Worm (Caenorhabditis elegans) whole organism, mixed stage, embryonic: ENCODE results near the gene smim-14.
A peak's percentile ranks its signal among the peaks of the same experiment; 100 is the strongest.

Experiments used
- M03D4.4 ChIP-seq: sonication (generic microtip); optimal IDR thresholded peaks from 2 replicates; lab custom pipeline; 2017; ENCODE audit warnings: mild to moderate bottlenecking, missing genetic modification characterization, missing compliant biosample characterization
- bed-3 ChIP-seq: fragments of 200-800 bp; sonication (Bioruptor generic); optimal IDR thresholded peaks from 3 replicates; lab custom pipeline; 2018; ENCODE audit warnings: mild to moderate bottlenecking, missing genetic modification characterization, moderate library complexity, missing compliant biosample characterization
- blmp-1 ChIP-seq: fragments of 150-350 bp; optimal IDR thresholded peaks from 2 replicates; lab custom pipeline; 2014; ENCODE audit warnings: missing biosample characterization, missing genetic modification characterization
- ceh-39 ChIP-seq: fragments of 150-350 bp; optimal IDR thresholded peaks from 2 replicates; lab custom pipeline; 2014; ENCODE audit warnings: missing biosample characterization, missing genetic modification characterization
- ceh-43 ChIP-seq: fragments of 200-800 bp; sonication (Bioruptor generic); optimal IDR thresholded peaks from 2 replicates; lab custom pipeline; 2018; ENCODE audit warnings: mild to moderate bottlenecking, missing genetic modification characterization, moderate library complexity, missing compliant biosample characterization
- ceh-83 ChIP-seq: fragments of 200-800 bp; sonication (Bioruptor generic); optimal IDR thresholded peaks from 2 replicates; lab custom pipeline; 2018; ENCODE audit warnings: mild to moderate bottlenecking, missing genetic modification characterization, missing compliant biosample characterization
- ces-1 ChIP-seq: fragments of 150-350 bp; optimal IDR thresholded peaks from 2 replicates; lab custom pipeline; 2014; ENCODE audit warnings: missing biosample characterization, missing genetic modification reagents, missing genetic modification characterization
- cnd-1 ChIP-seq: fragments of 200-800 bp; sonication (Bioruptor generic); optimal IDR thresholded peaks from 2 replicates; lab custom pipeline; 2018; ENCODE audit warnings: mild to moderate bottlenecking, missing genetic modification characterization, missing compliant biosample characterization
- drap-1 ChIP-seq: fragments of 200-800 bp; sonication (Bioruptor generic); optimal IDR thresholded peaks from 3 replicates; lab custom pipeline; 2018; ENCODE audit warnings: mild to moderate bottlenecking, missing genetic modification characterization, missing compliant biosample characterization
- elt-1 ChIP-seq: sonication (generic microtip); optimal IDR thresholded peaks from 2 replicates; lab custom pipeline; 2017; ENCODE audit warnings: missing genetic modification characterization, mild to moderate bottlenecking, missing compliant biosample characterization, antibody characterized with exemption, moderate library complexity, borderline replicate concordance; ENCODE audit not compliant: insufficient read depth
- elt-3 ChIP-seq: fragments of 150-350 bp; optimal IDR thresholded peaks from 2 replicates; lab custom pipeline; 2014; ENCODE audit warnings: missing biosample characterization, missing genetic modification characterization
- flh-1 ChIP-seq: fragments of 200-800 bp; sonication (Bioruptor generic); optimal IDR thresholded peaks from 2 replicates; lab custom pipeline; 2018; ENCODE audit warnings: mild to moderate bottlenecking, missing genetic modification characterization, moderate library complexity, missing compliant biosample characterization
- ham-2 ChIP-seq: fragments of 200-800 bp; sonication (Bioruptor generic); optimal IDR thresholded peaks from 2 replicates; lab custom pipeline; 2018; ENCODE audit warnings: mild to moderate bottlenecking, missing genetic modification characterization, missing compliant biosample characterization
- lin-13 ChIP-seq: fragments of 150-350 bp; optimal IDR thresholded peaks from 2 replicates; lab custom pipeline; 2014; ENCODE audit warnings: missing biosample characterization, missing genetic modification characterization
- lin-32 ChIP-seq: fragments of 200-800 bp; sonication (Bioruptor generic); optimal IDR thresholded peaks from 2 replicates; lab custom pipeline; 2018; ENCODE audit warnings: mild to moderate bottlenecking, missing genetic modification characterization, missing compliant biosample characterization
- lsy-2 ChIP-seq: fragments of 150-350 bp; optimal IDR thresholded peaks from 2 replicates; lab custom pipeline; 2014; ENCODE audit warnings: missing biosample characterization, missing genetic modification characterization
- mab-5 ChIP-seq: fragments of 150-350 bp; optimal IDR thresholded peaks from 2 replicates; lab custom pipeline; 2014; ENCODE audit warnings: missing biosample characterization, missing genetic modification characterization
- mep-1 ChIP-seq: fragments of 150-350 bp; optimal IDR thresholded peaks from 2 replicates; lab custom pipeline; 2017; ENCODE audit warnings: missing biosample characterization, missing genetic modification reagents, missing genetic modification characterization, inconsistent platforms
- mls-2 ChIP-seq: sonication (generic microtip); optimal IDR thresholded peaks from 2 replicates; lab custom pipeline; 2016; ENCODE audit warnings: mild to moderate bottlenecking, missing genetic modification characterization, moderate library complexity, missing compliant biosample characterization
- nhr-12 ChIP-seq: fragments of 150-350 bp; optimal IDR thresholded peaks from 2 replicates; lab custom pipeline; 2014; ENCODE audit warnings: missing biosample characterization, missing genetic modification characterization
- nhr-2 ChIP-seq: fragments of 150-350 bp; optimal IDR thresholded peaks from 2 replicates; lab custom pipeline; 2014; ENCODE audit warnings: missing biosample characterization, missing genetic modification characterization
- nhr-237 ChIP-seq: fragments of 150-350 bp; optimal IDR thresholded peaks from 2 replicates; lab custom pipeline; 2014; ENCODE audit warnings: missing biosample characterization, missing genetic modification characterization
- nhr-76 ChIP-seq: sonication (generic microtip); optimal IDR thresholded peaks from 2 replicates; lab custom pipeline; 2017; ENCODE audit warnings: missing biosample characterization, missing genetic modification characterization
- sem-2 ChIP-seq: fragments of 200-800 bp; sonication (Bioruptor generic); optimal IDR thresholded peaks from 2 replicates; lab custom pipeline; 2018; ENCODE audit warnings: mild to moderate bottlenecking, missing genetic modification characterization, missing compliant biosample characterization
- snpc-4 ChIP-seq: fragments of 150-350 bp; optimal IDR thresholded peaks from 2 replicates; lab custom pipeline; 2014; ENCODE audit warnings: missing biosample characterization, missing genetic modification characterization
- sptf-1 ChIP-seq: sonication (generic microtip); optimal IDR thresholded peaks from 2 replicates; lab custom pipeline; 2017; ENCODE audit warnings: mild to moderate bottlenecking, missing genetic modification characterization, moderate library complexity, missing compliant biosample characterization
- tbx-8 ChIP-seq: fragments of 200-800 bp; sonication (Bioruptor generic); optimal IDR thresholded peaks from 2 replicates; lab custom pipeline; 2018; ENCODE audit warnings: mild to moderate bottlenecking, missing genetic modification characterization, moderate library complexity, missing compliant biosample characterization
- unc-120 ChIP-seq: sonication (generic microtip); optimal IDR thresholded peaks from 2 replicates; lab custom pipeline; 2017; ENCODE audit warnings: missing genetic modification characterization, missing compliant biosample characterization; ENCODE audit not compliant: poor library complexity, severe bottlenecking
- unc-39 ChIP-seq: fragments of 150-350 bp; optimal IDR thresholded peaks from 2 replicates; lab custom pipeline; 2014; ENCODE audit warnings: missing biosample characterization, missing genetic modification characterization
- unc-62 ChIP-seq: fragments of 150-350 bp; optimal IDR thresholded peaks from 2 replicates; lab custom pipeline; 2014; ENCODE audit warnings: missing biosample characterization, missing genetic modification reagents, missing genetic modification characterization
- zip-8 ChIP-seq: fragments of 150-350 bp; optimal IDR thresholded peaks from 2 replicates; lab custom pipeline; 2014; ENCODE audit warnings: missing biosample characterization, missing genetic modification characterization
- ztf-11 ChIP-seq: fragments of 150-350 bp; optimal IDR thresholded peaks from 2 replicates; lab custom pipeline; 2014; ENCODE audit warnings: missing biosample characterization, missing genetic modification characterization

Gene smim-14

DNA sequence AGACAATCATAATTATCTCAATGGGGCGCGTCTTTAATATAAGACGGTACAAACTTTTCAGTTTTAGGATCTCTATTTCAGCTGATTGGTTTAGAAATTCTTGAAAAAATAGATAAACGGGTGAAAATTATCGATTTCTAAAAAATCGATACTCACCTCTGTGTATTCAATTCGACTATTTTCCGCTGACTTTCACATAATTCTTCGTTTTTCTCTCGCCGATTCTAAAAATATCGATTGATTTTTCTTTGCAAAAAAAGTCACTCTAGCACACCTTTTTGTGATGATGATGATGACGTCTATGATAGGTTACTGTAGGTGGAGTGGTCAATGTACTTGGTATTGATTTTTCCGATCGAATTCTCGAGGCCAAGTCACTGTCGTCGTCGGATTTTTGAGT, 39.8 kb downstream of the smim-14 start:
- no peak for TF ChIP-seq ceh-83 (GFP tag; lab: Kevin White, UChicago)
- no peak for TF ChIP-seq elt-3 (tag; lab: Kevin White, UChicago)
- TF ChIP-seq lin-32 (GFP tag; lab: Kevin White, UChicago) = no peak
- TF ChIP-seq nhr-12 (tag; lab: Kevin White, UChicago) = no peak
- TF ChIP-seq mab-5 = no peak
- TF ChIP-seq ces-1 (GFP tag; lab: Kevin White, UChicago) = no peak
- TF ChIP-seq nhr-76 (tag; lab: Kevin White, UChicago) = no peak
- TF ChIP-seq lsy-2 (tag; lab: Kevin White, UChicago) = no peak
- TF ChIP-seq ceh-39 (tag; lab: Kevin White, UChicago) = no peak
- TF ChIP-seq snpc-4 (tag; lab: Kevin White, UChicago) = no peak
- no peak for TF ChIP-seq M03D4.4
- no peak for TF ChIP-seq ham-2 (GFP tag; lab: Kevin White, UChicago)
- TF ChIP-seq tbx-8 (GFP tag; lab: Kevin White, UChicago) = no peak
- no peak for TF ChIP-seq ceh-43 (GFP tag; lab: Kevin White, UChicago)
- TF ChIP-seq nhr-237 = no peak
- TF ChIP-seq, all 35 proteins: peak for 0

DNA sequence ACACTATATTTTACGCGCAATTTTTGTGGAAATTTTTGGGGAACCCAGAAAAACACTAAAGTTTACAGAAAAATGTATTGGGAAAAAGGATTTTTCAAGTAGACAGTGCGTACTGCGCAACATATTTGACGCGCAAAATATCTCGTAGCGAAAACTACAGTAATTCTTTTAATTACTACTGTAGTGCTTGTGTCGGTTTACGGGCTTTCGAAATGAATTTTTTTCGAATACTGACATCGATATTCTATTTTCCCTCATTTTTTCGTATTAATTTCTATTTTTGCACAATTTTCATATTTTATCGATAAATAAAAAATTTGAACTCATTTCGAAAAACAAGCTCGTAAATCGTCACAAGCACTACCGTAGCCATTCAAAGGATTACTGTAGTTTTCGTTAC, 41.0 kb downstream of the smim-14 start:
- TF ChIP-seq unc-120 (tag; lab: Kevin White, UChicago) (no peak), lin-13 (tag; lab: Kevin White, UChicago) (no peak), drap-1 (GFP tag; lab: Kevin White, UChicago) (no peak), ham-2 (GFP tag; lab: Kevin White, UChicago) (no peak), elt-1 (tag; lab: Kevin White, UChicago) (no peak), bed-3 (no peak), nhr-12 (tag; lab: Kevin White, UChicago) (no peak)
- TF ChIP-seq, all 35 proteins: peak for 0

DNA sequence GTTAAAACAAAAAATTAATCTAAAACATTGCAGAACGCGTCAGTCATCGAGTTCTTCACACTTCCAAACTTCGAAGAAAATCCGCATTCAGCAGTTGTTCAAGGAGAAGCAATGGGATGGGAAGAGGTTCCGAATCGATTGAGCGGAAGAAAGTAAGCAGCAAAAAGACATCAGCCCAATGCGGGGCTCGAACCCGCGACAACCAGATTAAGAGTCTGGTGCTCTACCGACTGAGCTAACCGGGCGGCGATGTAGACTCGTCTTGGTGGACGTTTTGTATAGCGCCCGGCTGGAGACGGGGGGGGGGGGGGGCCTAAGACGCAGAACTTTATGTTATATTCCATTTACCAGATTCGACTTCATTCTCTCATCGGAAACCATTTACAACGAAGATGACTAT, 42.8 kb downstream of the smim-14 start:
- no peak for TF ChIP-seq nhr-2 (tag; lab: Kevin White, UChicago)
- TF ChIP-seq mep-1 = no peak
- TF ChIP-seq ham-2 (GFP tag; lab: Kevin White, UChicago) = no peak
- peak; percentile 7 for TF ChIP-seq tbx-8 (GFP tag; lab: Kevin White, UChicago)
- TF ChIP-seq unc-62 (GFP tag; lab: Kevin White, UChicago) = no peak

ce11 chrIII:3425438-3425837, 44.1 kb downstream of the smim-14 start, which contains the start of gene metl-18:
TSS of gene metl-18 (plus strand) at chrIII:3425738.
- no peak for TF ChIP-seq blmp-1 (tag; lab: Kevin White, UChicago)
- no peak for TF ChIP-seq cnd-1
- no peak for TF ChIP-seq elt-3 (tag; lab: Kevin White, UChicago)
- TF ChIP-seq ceh-83 (GFP tag; lab: Kevin White, UChicago) = no peak
- no peak for TF ChIP-seq unc-39 (tag; lab: Kevin White, UChicago)
- TF ChIP-seq zip-8 (tag; lab: Kevin White, UChicago) = no peak
- TF ChIP-seq ham-2 (GFP tag; lab: Kevin White, UChicago) = no peak
- no peak for TF ChIP-seq nhr-237
- TF ChIP-seq snpc-4 (tag; lab: Kevin White, UChicago) = no peak
- TF ChIP-seq sem-2 (GFP tag; lab: Kevin White, UChicago) = no peak
- TF ChIP-seq drap-1 (GFP tag; lab: Kevin White, UChicago) = no peak

DNA sequence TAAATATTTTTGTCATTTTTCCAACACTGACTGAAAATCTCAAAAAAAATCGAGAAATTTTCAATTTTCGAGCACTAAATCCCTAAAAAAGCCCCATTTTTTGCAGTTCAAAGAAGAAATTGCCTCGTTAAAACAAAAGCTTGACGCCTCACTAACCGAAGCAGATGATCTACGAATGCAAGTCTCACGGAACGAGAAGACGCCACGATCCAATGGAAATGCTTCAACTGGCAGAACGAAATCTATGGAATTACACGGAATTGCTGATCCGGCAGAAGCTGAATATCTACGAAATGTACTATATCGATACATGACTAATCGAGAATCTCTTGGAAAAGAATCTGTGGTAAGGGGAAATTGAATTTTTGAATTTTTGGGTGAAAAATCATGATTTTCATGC, 45.6 kb downstream of the smim-14 start:
- TF ChIP-seq sptf-1 (tag; lab: Kevin White, UChicago) (peak; percentile 16), lin-32 (GFP tag; lab: Kevin White, UChicago) (no peak)
- TF ChIP-seq, all 35 proteins: peak for 1

- TF ChIP-seq ceh-83 (GFP tag; lab: Kevin White, UChicago) = no peak
- TF ChIP-seq cnd-1 = no peak
- no peak for TF ChIP-seq lsy-2 (tag; lab: Kevin White, UChicago)
- no peak for TF ChIP-seq sptf-1 (tag; lab: Kevin White, UChicago)
- TF ChIP-seq ztf-11 = no peak
- no peak for TF ChIP-seq nhr-76 (tag; lab: Kevin White, UChicago)
- no peak for TF ChIP-seq sem-2 (GFP tag; lab: Kevin White, UChicago)
- TF ChIP-seq elt-1 (tag; lab: Kevin White, UChicago) = no peak
- no peak for TF ChIP-seq nhr-2 (tag; lab: Kevin White, UChicago)
- no peak for TF ChIP-seq nhr-237
- TF ChIP-seq mls-2 (tag; lab: Kevin White, UChicago) = no peak
- no peak for TF ChIP-seq flh-1 (GFP tag; lab: Kevin White, UChicago)
- TF ChIP-seq M03D4.4 = no peak
- no peak for TF ChIP-seq unc-120 (tag; lab: Kevin White, UChicago)
- no peak for TF ChIP-seq mep-1
- no peak for TF ChIP-seq drap-1 (GFP tag; lab: Kevin White, UChicago)
These were observed 50.6 kb downstream of the smim-14 start for ce11 chrIII:3418906-3419305.
